Worm (Caenorhabditis elegans): ENCODE data around the gene cdk-11.1.

- TF ChIP-seq ama-1 (optimal IDR thresholded peaks at IDR 0.05) (no peak), pha-4 (tag; optimal IDR thresholded peaks at IDR 0.05) (no peak), unc-62 (GFP tag; optimal IDR thresholded peaks at IDR 0.05) (no peak), snpc-4 (tag; optimal IDR thresholded peaks at IDR 0.05) (no peak), elt-2 (tag; optimal IDR thresholded peaks at IDR 0.05) (no peak), nhr-25 (tag; optimal IDR thresholded peaks at IDR 0.05) (no peak), R02D3.7 (tag; optimal IDR thresholded peaks at IDR 0.05) (no peak), fkh-10 (GFP tag; optimal IDR thresholded peaks at IDR 0.05) (no peak), ceh-82 (tag; optimal IDR thresholded peaks at IDR 0.05) (no peak), nfya-1 (tag; optimal IDR thresholded peaks at IDR 0.05; ENCODE audit: insufficient read depth) (no peak)
Measured at ce11 chrII:7720479-7720878, 21.4 kb downstream of the cdk-11.1 start.

All from whole organism, L3 larva.